Fruit fly (Drosophila melanogaster) whole organism, prepupa: ENCODE results near the gene Atac3.

Source experiments
- CG10631 ChIP-seq: fragments of 200-800 bp; sonication (Bioruptor generic); optimal IDR thresholded peaks from 2 replicates; lab custom pipeline; 2016; ENCODE audit warnings: missing biosample characterization, missing genetic modification characterization
- CG3919 ChIP-seq: fragments of 200-800 bp; sonication (Bioruptor generic); optimal IDR thresholded peaks from 3 replicates; lab custom pipeline; 2016; ENCODE audit warnings: missing biosample characterization, missing genetic modification characterization
- CG6808 ChIP-seq: fragments of 200-800 bp; sonication (Bioruptor generic); optimal IDR thresholded peaks from 3 replicates; lab custom pipeline; 2017; ENCODE audit warnings: missing biosample characterization, missing genetic modification characterization, mild to moderate bottlenecking, moderate library complexity, missing genetic modification reagents
- Eip93F ChIP-seq: fragments of 200-800 bp; sonication (Bioruptor generic); optimal IDR thresholded peaks from 2 replicates; lab custom pipeline; 2016; ENCODE audit warnings: missing biosample characterization, mild to moderate bottlenecking, missing genetic modification characterization
- OdsH ChIP-seq: fragments of 200-800 bp; sonication (Bioruptor generic); optimal IDR thresholded peaks from 3 replicates; lab custom pipeline; 2016; ENCODE audit warnings: missing biosample characterization, missing genetic modification characterization
- achi ChIP-seq: fragments of 200-800 bp; sonication (Bioruptor generic); optimal IDR thresholded peaks from 3 replicates; lab custom pipeline; 2016; ENCODE audit warnings: missing biosample characterization, missing genetic modification characterization
- acj6 ChIP-seq: fragments of 200-800 bp; sonication (Bioruptor generic); optimal IDR thresholded peaks from 3 replicates; lab custom pipeline; 2016; ENCODE audit warnings: missing biosample characterization, missing genetic modification characterization
- fd59A ChIP-seq: fragments of 200-800 bp; sonication (Bioruptor generic); optimal IDR thresholded peaks from 2 replicates; lab custom pipeline; 2017; ENCODE audit warnings: missing biosample characterization, mild to moderate bottlenecking, missing genetic modification characterization, missing genetic modification reagents
- net ChIP-seq: fragments of 200-800 bp; sonication (Bioruptor generic); optimal IDR thresholded peaks from 3 replicates; lab custom pipeline; 2016; ENCODE audit warnings: missing biosample characterization, missing genetic modification characterization
- svp ChIP-seq: fragments of 200-800 bp; sonication (Bioruptor generic); peaks from one replicate; lab custom pipeline; 2016; ENCODE audit warnings: missing biosample characterization, missing genetic modification characterization

- TF ChIP-seq OdsH (GFP tag; lab: Kevin White, UChicago) (no peak), fd59A (no peak), CG6808 (GFP tag; lab: Kevin White, UChicago) (no peak), CG3919 (GFP tag; lab: Kevin White, UChicago) (no peak), Eip93F (no peak), achi (GFP tag; lab: Kevin White, UChicago) (no peak), acj6 (GFP tag; lab: Kevin White, UChicago) (no peak), CG10631 (no peak), net (GFP tag; lab: Kevin White, UChicago) (no peak), svp (GFP tag; lab: Kevin White, UChicago) (no peak)
Measured at dm6 chr3L:316784-317183, 11.0 kb downstream of the Atac3 start, which contains the start of gene ddbt.
